Fruit fly (Drosophila melanogaster) whole organism, pupa: ENCODE measurements around the gene NimB1.

ENCODE experiments used
- CG13204 ChIP-seq: fragments of 200-800 bp; sonication (Bioruptor generic); optimal IDR thresholded peaks from 2 replicates; lab custom pipeline; 2018; ENCODE audit warnings: missing biosample characterization, mild to moderate bottlenecking, missing genetic modification characterization, moderate library complexity
- CG17806 ChIP-seq: fragments of 200-800 bp; sonication (Bioruptor generic); optimal IDR thresholded peaks from 2 replicates; lab custom pipeline; 2018; ENCODE audit warnings: missing biosample characterization, mild to moderate bottlenecking, missing genetic modification characterization, moderate library complexity
- CG9948 ChIP-seq: fragments of 200-800 bp; sonication (Bioruptor generic); optimal IDR thresholded peaks from 2 replicates; lab custom pipeline; 2018; ENCODE audit warnings: missing biosample characterization, mild to moderate bottlenecking, missing genetic modification characterization, moderate library complexity
- EcR ChIP-seq: fragments of 200-800 bp; sonication (Bioruptor generic); optimal IDR thresholded peaks from 3 replicates; lab custom pipeline; 2019; ENCODE audit warnings: missing biosample characterization, missing genetic modification characterization, mild to moderate bottlenecking, moderate library complexity, missing genetic modification reagents
- rn ChIP-seq: fragments of 200-800 bp; sonication (Bioruptor generic); IDR thresholded peaks from 2 replicates; pipeline ENCODE4 v1.3.6; 2022; ENCODE audit warnings: missing biosample characterization, missing genetic modification characterization

DNA sequence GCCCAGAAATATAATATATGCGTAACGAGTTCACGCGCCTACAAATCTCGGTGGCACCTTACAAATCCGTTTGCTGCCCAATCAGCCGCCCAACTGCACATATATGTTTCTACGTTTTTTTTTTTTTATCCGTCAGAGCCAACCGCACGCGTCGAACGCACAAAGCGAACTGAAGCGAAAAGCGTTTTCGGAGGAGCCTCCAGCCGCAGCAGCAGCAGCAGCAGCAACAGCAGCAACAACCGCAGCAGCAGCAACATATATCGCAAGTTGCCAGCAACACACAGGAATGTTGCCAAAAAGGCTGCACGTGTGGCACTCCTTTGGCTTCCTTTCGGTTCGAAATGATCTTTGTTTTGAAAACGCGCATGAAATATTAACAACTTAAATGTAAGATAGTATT is 37.8 kb downstream of the NimB1 start, which contains the start of gene rk:
- TF ChIP-seq CG9948 (tag; lab: Kevin White, UChicago) (no peak), EcR (GFP tag; lab: Kevin White, UChicago) (no peak), CG13204 (no peak), CG17806 (tag; lab: Kevin White, UChicago) (no peak), rn (no peak)
